Fruit fly (Drosophila melanogaster) whole organism, embryonic: ENCODE measurements around the gene slow.

Experiments used
- Blimp-1 ChIP-seq: fragments of 200-800 bp; sonication (Bioruptor generic); optimal IDR thresholded peaks from 3 replicates; lab custom pipeline; 2018; ENCODE audit warnings: missing biosample characterization, missing genetic modification characterization, mild to moderate bottlenecking, moderate library complexity, missing genetic modification reagents
- CG10321 ChIP-seq: fragments of 200-800 bp; sonication (Bioruptor generic); IDR thresholded peaks from 2 replicates; pipeline ENCODE4 v1.3.6; 2022; ENCODE audit warnings: missing biosample characterization, missing genetic modification characterization
- CG11398 ChIP-seq: fragments of 200-800 bp; sonication (Bioruptor generic); optimal IDR thresholded peaks from 2 replicates; lab custom pipeline; 2016; ENCODE audit warnings: missing biosample characterization, missing genetic modification characterization
- CG11560 ChIP-seq: fragments of 200-800 bp; sonication (Bioruptor generic); IDR thresholded peaks from 3 replicates; pipeline ENCODE4 v1.3.6; 2022; ENCODE audit warnings: missing biosample characterization, missing genetic modification characterization
- CG12071 ChIP-seq: fragments of 200-800 bp; sonication (Bioruptor generic); optimal IDR thresholded peaks from 3 replicates; lab custom pipeline; 2018; ENCODE audit warnings: missing biosample characterization, mild to moderate bottlenecking, missing genetic modification characterization
- CG12744 ChIP-seq: fragments of 200-800 bp; sonication (Bioruptor generic); optimal IDR thresholded peaks from 2 replicates; lab custom pipeline; 2016; ENCODE audit warnings: missing biosample characterization, missing genetic modification characterization
- CG15514 ChIP-seq: fragments of 200-800 bp; sonication (Bioruptor generic); optimal IDR thresholded peaks from 3 replicates; lab custom pipeline; 2017; ENCODE audit warnings: missing biosample characterization, missing genetic modification characterization, mild to moderate bottlenecking, moderate library complexity, missing genetic modification reagents
- CG1603 ChIP-seq: fragments of 200-800 bp; sonication (Bioruptor generic); optimal IDR thresholded peaks from 2 replicates; lab custom pipeline; 2019; ENCODE audit warnings: missing biosample characterization, mild to moderate bottlenecking, missing genetic modification characterization, moderate library complexity
- CG1792 ChIP-seq: fragments of 200-800 bp; sonication (Bioruptor generic); optimal IDR thresholded peaks from 2 replicates; lab custom pipeline; 2016; ENCODE audit warnings: missing biosample characterization, missing genetic modification characterization
- CG1832 ChIP-seq: fragments of 200-800 bp; sonication (Bioruptor generic); optimal IDR thresholded peaks from 2 replicates; lab custom pipeline; 2017; ENCODE audit warnings: missing biosample characterization, mild to moderate bottlenecking, missing genetic modification characterization, inconsistent platforms
- CG2678 ChIP-seq: fragments of 200-800 bp; sonication (Bioruptor generic); optimal IDR thresholded peaks from 3 replicates; lab custom pipeline; 2019; ENCODE audit warnings: missing biosample characterization, mild to moderate bottlenecking, missing genetic modification characterization, moderate library complexity
- CG2889 ChIP-seq: fragments of 200-800 bp; sonication (Bioruptor generic); IDR thresholded peaks from 3 replicates; pipeline ENCODE4 v1.3.6; 2022; ENCODE audit warnings: missing biosample characterization, missing genetic modification characterization
- CG33557 ChIP-seq: fragments of 200-800 bp; sonication (Bioruptor generic); optimal IDR thresholded peaks from 2 replicates; lab custom pipeline; 2019; ENCODE audit warnings: missing biosample characterization, mild to moderate bottlenecking, missing genetic modification characterization, moderate library complexity
- CG42726 ChIP-seq: fragments of 200-800 bp; sonication (Bioruptor generic); IDR thresholded peaks from 2 replicates; pipeline ENCODE4 v1.3.6; 2022; ENCODE audit warnings: missing biosample characterization, missing genetic modification characterization; ENCODE audit not compliant: partially characterized antibody
- CG4854 ChIP-seq: fragments of 200-800 bp; sonication (Bioruptor generic); optimal IDR thresholded peaks from 2 replicates; lab custom pipeline; 2016; ENCODE audit warnings: missing biosample characterization, missing genetic modification characterization, inconsistent platforms
- CG7271 ChIP-seq: fragments of 200-800 bp; sonication (Bioruptor generic); optimal IDR thresholded peaks from 2 replicates; lab custom pipeline; 2018; ENCODE audit warnings: missing biosample characterization, mild to moderate bottlenecking, missing genetic modification characterization, moderate library complexity
- CG7372 ChIP-seq: fragments of 200-800 bp; sonication (Bioruptor generic); IDR thresholded peaks from 2 replicates; pipeline ENCODE4 v1.3.6; 2022; ENCODE audit warnings: missing biosample characterization, missing genetic modification characterization
- CG8359 ChIP-seq: fragments of 200-800 bp; sonication (Bioruptor generic); optimal IDR thresholded peaks from 2 replicates; lab custom pipeline; 2017; ENCODE audit warnings: missing biosample characterization, mild to moderate bottlenecking, missing genetic modification characterization, borderline replicate concordance
- Deaf1 ChIP-seq: fragments of 200-800 bp; optimal IDR thresholded peaks from 3 replicates; lab custom pipeline; 2019; ENCODE audit warnings: missing biosample characterization, mild to moderate bottlenecking, missing genetic modification characterization, moderate library complexity
- Eip74EF ChIP-seq, 2 experiments: fragments of 200-800 bp in 1 of 2; fragments of >200 bp in 1 of 2; sonication (Bioruptor generic) in 1 of 2; optimal IDR thresholded peaks; 2 replicates each; lab custom pipeline; 2017 to 2019; ENCODE audit warnings: missing biosample characterization in 2 of 2, missing genetic modification characterization in 2 of 2, mild to moderate bottlenecking in 1 of 2, moderate library complexity in 1 of 2
- Elba2 ChIP-seq: fragments of 200-800 bp; sonication (Bioruptor generic); optimal IDR thresholded peaks from 3 replicates; lab custom pipeline; 2016; ENCODE audit warnings: missing biosample characterization, missing genetic modification characterization
- H15 ChIP-seq: fragments of 200-800 bp; sonication (Bioruptor generic); IDR thresholded peaks from 3 replicates; pipeline ENCODE4 v1.3.6; 2022; ENCODE audit warnings: missing biosample characterization, missing genetic modification characterization
- HHEX ChIP-seq: fragments of 200-800 bp; sonication (Bioruptor generic); optimal IDR thresholded peaks from 3 replicates; lab custom pipeline; 2017; ENCODE audit warnings: missing biosample characterization, mild to moderate bottlenecking, missing genetic modification characterization, missing genetic modification reagents
- Hsf ChIP-seq: fragments of 200-800 bp; sonication (Bioruptor generic); optimal IDR thresholded peaks from 3 replicates; lab custom pipeline; 2016; ENCODE audit warnings: missing biosample characterization, missing genetic modification characterization
- NK7.1 ChIP-seq: fragments of 200-800 bp; sonication (Bioruptor generic); optimal IDR thresholded peaks from 3 replicates; lab custom pipeline; 2016; ENCODE audit warnings: missing biosample characterization, missing genetic modification characterization
- Poxn ChIP-seq: fragments of 200-800 bp; sonication (Bioruptor generic); IDR thresholded peaks from 2 replicates; pipeline ENCODE4 v1.3.6; 2022; ENCODE audit warnings: missing biosample characterization, missing genetic modification characterization
- Sox100B ChIP-seq: fragments of 200-800 bp; sonication (Bioruptor generic); optimal IDR thresholded peaks from 3 replicates; lab custom pipeline; 2018; ENCODE audit warnings: missing biosample characterization, mild to moderate bottlenecking, missing genetic modification characterization
- Vsx1 ChIP-seq: fragments of 200-800 bp; sonication (Bioruptor generic); optimal IDR thresholded peaks from 2 replicates; lab custom pipeline; 2017; ENCODE audit warnings: missing biosample characterization, mild to moderate bottlenecking, missing genetic modification characterization, missing genetic modification reagents
- dpn ChIP-seq, 2 experiments: fragments of 200-800 bp; sonication (Bioruptor generic); optimal IDR thresholded peaks; 3 replicates each; lab custom pipeline; 2016; ENCODE audit warnings: missing biosample characterization in 2 of 2, missing genetic modification characterization in 2 of 2
- esg ChIP-seq: fragments of 200-800 bp; sonication (Bioruptor generic); conservative IDR thresholded peaks from 2 replicates; pipeline ENCODE4 v1.3.6; 2022; ENCODE audit warnings: missing biosample characterization, missing genetic modification characterization
- fd64A ChIP-seq: fragments of 200-800 bp; sonication (Bioruptor generic); optimal IDR thresholded peaks from 3 replicates; lab custom pipeline; 2018; ENCODE audit warnings: missing biosample characterization, mild to moderate bottlenecking, missing genetic modification characterization
- fu2 ChIP-seq: fragments of 200-800 bp; sonication (Bioruptor generic); optimal IDR thresholded peaks from 2 replicates; lab custom pipeline; 2016; ENCODE audit warnings: missing biosample characterization, missing genetic modification characterization
- gcm2 ChIP-seq: fragments of 200-800 bp; sonication (Bioruptor generic); optimal IDR thresholded peaks from 2 replicates; lab custom pipeline; 2016; ENCODE audit warnings: missing biosample characterization, missing genetic modification characterization
- grau ChIP-seq: fragments of 200-800 bp; optimal IDR thresholded peaks from 3 replicates; lab custom pipeline; 2019; ENCODE audit warnings: missing biosample characterization, mild to moderate bottlenecking, missing genetic modification characterization, moderate library complexity
- hkb ChIP-seq, 2 experiments: fragments of 200-800 bp in 1 of 2; fragments of >200 bp in 1 of 2; sonication (Bioruptor generic) in 1 of 2; IDR thresholded peaks in 1 of 2; optimal IDR thresholded peaks in 1 of 2; 2 replicates each; pipeline versions ENCODE4 v1.3.6 to Lab custom; 2017 to 2022; ENCODE audit warnings: missing biosample characterization in 1 of 2, missing genetic modification characterization in 1 of 2
- jumu ChIP-seq: fragments of 200-800 bp; sonication (Bioruptor generic); optimal IDR thresholded peaks from 3 replicates; lab custom pipeline; 2016; ENCODE audit warnings: missing biosample characterization, missing genetic modification characterization
- lov ChIP-seq, 2 experiments: fragments of 200-800 bp in 1 of 2; fragments of >200 bp in 1 of 2; sonication (Bioruptor generic) in 1 of 2; IDR thresholded peaks in 1 of 2; optimal IDR thresholded peaks in 1 of 2; 2 replicates in 1 of 2; 3 replicates in 1 of 2; pipeline versions ENCODE4 v1.3.6 to Lab custom; 2017 to 2022; ENCODE audit warnings: missing biosample characterization in 1 of 2, missing genetic modification characterization in 1 of 2
- nerfin-2 ChIP-seq: fragments of 200-800 bp; sonication (Bioruptor generic); IDR thresholded peaks from 2 replicates; pipeline ENCODE4 v1.3.6; 2022; ENCODE audit warnings: missing biosample characterization, missing genetic modification characterization; ENCODE audit not compliant: partially characterized antibody
- otp ChIP-seq: fragments of 200-800 bp; sonication (Bioruptor generic); IDR thresholded peaks from 3 replicates; pipeline ENCODE4, ENCODE4 v1.3.6; 2022; ENCODE audit warnings: missing biosample characterization, missing genetic modification characterization
- psq ChIP-seq: fragments of 200-800 bp; sonication (Bioruptor generic); optimal IDR thresholded peaks from 2 replicates; lab custom pipeline; 2017; ENCODE audit warnings: missing biosample characterization, missing genetic modification characterization
- sisA ChIP-seq: fragments of 200-800 bp; sonication (Bioruptor generic); IDR thresholded peaks from 2 replicates; pipeline ENCODE4 v1.3.6; 2022; ENCODE audit warnings: missing biosample characterization, missing genetic modification characterization
- stwl ChIP-seq: fragments of 200-800 bp; sonication (Bioruptor generic); optimal IDR thresholded peaks from 3 replicates; lab custom pipeline; 2018; ENCODE audit warnings: missing biosample characterization, mild to moderate bottlenecking, missing genetic modification characterization, moderate library complexity
- tap ChIP-seq: fragments of 200-800 bp; optimal IDR thresholded peaks from 3 replicates; lab custom pipeline; 2019; ENCODE audit warnings: missing biosample characterization, mild to moderate bottlenecking, missing genetic modification characterization, moderate library complexity
- tio ChIP-seq: fragments of 200-800 bp; sonication (Bioruptor generic); optimal IDR thresholded peaks from 2 replicates; lab custom pipeline; 2017; ENCODE audit warnings: missing biosample characterization, missing genetic modification characterization, inconsistent platforms
- toy ChIP-seq: fragments of 200-800 bp; sonication (Bioruptor generic); IDR thresholded peaks from 2 replicates; pipeline ENCODE4 v1.3.6; 2022; ENCODE audit warnings: missing biosample characterization, missing genetic modification characterization
- unpg ChIP-seq: fragments of 200-800 bp; sonication (Bioruptor generic); optimal IDR thresholded peaks from 3 replicates; lab custom pipeline; 2018; ENCODE audit warnings: missing biosample characterization, mild to moderate bottlenecking, missing genetic modification characterization, moderate library complexity
- vfl ChIP-seq: fragments of 200-800 bp; sonication (Bioruptor generic); optimal IDR thresholded peaks from 2 replicates; lab custom pipeline; 2016; ENCODE audit warnings: missing biosample characterization, missing genetic modification characterization
- zf30C ChIP-seq: fragments of 200-800 bp; sonication (Bioruptor generic); optimal IDR thresholded peaks from 3 replicates; lab custom pipeline; 2018; ENCODE audit warnings: missing biosample characterization, mild to moderate bottlenecking, missing genetic modification characterization

Gene slow

DNA sequence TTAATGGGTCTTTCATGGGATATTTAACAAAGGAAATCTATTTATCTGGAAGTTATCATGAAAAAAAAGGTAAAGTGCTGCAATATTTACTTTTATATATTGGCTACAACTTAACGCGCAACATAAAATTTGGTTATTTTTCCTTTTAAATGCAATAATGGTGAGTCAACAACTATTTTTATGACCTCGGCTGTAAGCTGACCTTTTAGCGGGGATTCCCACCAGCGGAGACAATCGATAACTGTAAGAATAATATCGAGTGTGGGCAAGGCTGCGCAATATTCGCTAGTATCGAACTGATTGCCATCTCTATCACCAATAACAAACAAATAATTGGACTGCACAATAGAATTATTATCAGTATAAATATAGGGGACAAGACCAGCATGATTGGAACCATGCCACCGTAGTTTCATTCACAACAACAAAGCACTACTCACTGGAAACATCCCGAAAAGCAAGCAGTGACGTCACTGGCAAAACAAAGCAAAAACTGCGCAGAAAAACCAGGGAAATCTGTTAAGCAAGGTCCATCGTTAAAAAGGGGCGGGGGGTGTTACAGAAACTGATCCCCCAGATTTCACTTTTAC lies 19.0 kb downstream of the slow start, which contains the start of gene Syx17 (continued):
- TF ChIP-seq CG1603 (tag; lab: Kevin White, UChicago) = peak; percentile 84
- no peak for TF ChIP-seq toy (GFP tag; lab: Robert Waterston, UW)
- peak; percentile 6 for TF ChIP-seq tio
- TF ChIP-seq gcm2 (GFP tag; lab: Kevin White, UChicago) = no peak
- peak; percentile 59 for TF ChIP-seq CG2678 (tag; lab: Kevin White, UChicago)
- TF ChIP-seq CG11398 (GFP tag; lab: Kevin White, UChicago) = peak; percentile 10
- TF ChIP-seq jumu = peak; percentile 52
- TF ChIP-seq zf30C (GFP tag; lab: Kevin White, UChicago) = peak; percentile 30
- peak; percentile 58 for TF ChIP-seq Hsf (GFP tag; lab: Kevin White, UChicago)
- no peak; the same call in 2 of the 3 replicates for TF ChIP-seq otp (GFP tag; lab: Robert Waterston, UW)
- no peak for TF ChIP-seq Poxn (GFP tag; lab: Robert Waterston, UW)
- TF ChIP-seq nerfin-2 (GFP tag; lab: Robert Waterston, UW) = peak; percentile 85
- peak; percentile 90 for TF ChIP-seq CG42726 (GFP tag; lab: Robert Waterston, UW)
- TF ChIP-seq Deaf1 (tag; lab: Kevin White, UChicago) = peak; percentile 25
- TF ChIP-seq Sox100B = peak; percentile 34
- peak; percentile 2 for TF ChIP-seq HHEX
- TF ChIP-seq CG2889 (GFP tag; lab: Robert Waterston, UW) = no peak
- TF ChIP-seq Elba2 (GFP tag; lab: Kevin White, UChicago) = no peak
- peak; percentile 35 for TF ChIP-seq CG12071 (GFP tag; lab: Kevin White, UChicago)
- TF ChIP-seq fd64A = peak; percentile 29
- peak in 1 of 2 experiments; percentile 53 for TF ChIP-seq Eip74EF (GFP tag; optimal IDR thresholded peaks at IDR 0.05; lab: Kevin White, UChicago)
- no peak for TF ChIP-seq NK7.1 (GFP tag; lab: Kevin White, UChicago)
- TF ChIP-seq CG1792 = peak; percentile 51
- peak; percentile 38 for TF ChIP-seq CG12744 (GFP tag; lab: Kevin White, UChicago)
- TF ChIP-seq tap = peak; percentile 27
- no peak for TF ChIP-seq hkb (optimal IDR thresholded peaks at IDR 0.05; lab: Kevin White, UChicago)
- TF ChIP-seq hkb (GFP tag; IDR thresholded peaks at IDR 0.05; lab: Robert Waterston, UW) = peak; percentile 57
- TF ChIP-seq CG1832 (GFP tag; lab: Kevin White, UChicago) = no peak
- no peak for TF ChIP-seq psq
- TF ChIP-seq Blimp-1 (GFP tag; lab: Kevin White, UChicago) = peak; percentile 51
- TF ChIP-seq dpn (GFP tag; optimal IDR thresholded peaks at IDR 0.05; lab: Kevin White, UChicago) = peak; percentile 49 to 64
- TF ChIP-seq Vsx1 (GFP tag; lab: Kevin White, UChicago) = peak; percentile 1
- TF ChIP-seq CG33557 (GFP tag; lab: Kevin White, UChicago) = no peak
- peak; percentile 62 for TF ChIP-seq CG4854
- TF ChIP-seq sisA (GFP tag; lab: Robert Waterston, UW) = peak; percentile 18; the same call in 1 of the 2 replicates
- peak; percentile 70 for TF ChIP-seq CG15514
- peak; percentile 49 for TF ChIP-seq fu2 (GFP tag; lab: Kevin White, UChicago)
- no peak for TF ChIP-seq CG10321 (GFP tag; lab: Robert Waterston, UW)
- peak; percentile 23 for TF ChIP-seq CG7271 (tag; lab: Kevin White, UChicago)
- no peak for TF ChIP-seq esg (GFP tag; lab: Robert Waterston, UW)
- peak; percentile 99 for TF ChIP-seq CG11560
- TF ChIP-seq CG7372 (GFP tag; lab: Robert Waterston, UW) = no peak
- no peak for TF ChIP-seq CG8359 (GFP tag; lab: Kevin White, UChicago)
- peak; percentile 60 for TF ChIP-seq grau (tag; lab: Kevin White, UChicago)
- no peak for TF ChIP-seq lov (optimal IDR thresholded peaks at IDR 0.05; lab: Kevin White, UChicago)
- no peak for TF ChIP-seq lov (GFP tag; IDR thresholded peaks at IDR 0.05; lab: Robert Waterston, UW)
- TF ChIP-seq stwl (tag; lab: Kevin White, UChicago) = peak; percentile 90
- TF ChIP-seq H15 (GFP tag; lab: Robert Waterston, UW) = no peak
- TF ChIP-seq vfl (GFP tag; lab: Kevin White, UChicago) = peak; percentile 14
- peak; percentile 52 for TF ChIP-seq unpg
